Fruit fly (Drosophila melanogaster) whole organism, embryonic: Measurements from ENCODE around the gene CG31551.
A peak's percentile ranks its signal among the peaks of the same experiment; 100 is the strongest.

Source experiments
- Antp ChIP-seq: fragments of 200-800 bp; sonication (Bioruptor generic); optimal IDR thresholded peaks from 3 replicates; lab custom pipeline; 2016; ENCODE audit warnings: missing biosample characterization, missing genetic modification characterization
- Atf-2 ChIP-seq: fragments of 200-800 bp; sonication (Bioruptor generic); optimal IDR thresholded peaks from 2 replicates; lab custom pipeline; 2016; ENCODE audit warnings: missing biosample characterization, missing genetic modification characterization
- Bgb ChIP-seq: fragments of 200-800 bp; sonication (Bioruptor generic); IDR thresholded peaks from 2 replicates; pipeline ENCODE4 v1.3.6; 2022; ENCODE audit warnings: missing biosample characterization, missing genetic modification characterization; ENCODE audit not compliant: partially characterized antibody
- CG10209 ChIP-seq: fragments of 200-800 bp; sonication (Bioruptor generic); optimal IDR thresholded peaks from 3 replicates; lab custom pipeline; 2017; ENCODE audit warnings: missing biosample characterization, mild to moderate bottlenecking, missing genetic modification characterization, missing genetic modification reagents
- CG11696 ChIP-seq: fragments of 200-800 bp; sonication (Bioruptor generic); IDR thresholded peaks from 2 replicates; pipeline ENCODE4 v1.3.6; 2022; ENCODE audit warnings: missing biosample characterization, missing genetic modification characterization
- CG1233 ChIP-seq: fragments of 200-800 bp; sonication (Bioruptor generic); optimal IDR thresholded peaks from 4 replicates; lab custom pipeline; 2018; ENCODE audit warnings: missing biosample characterization, mild to moderate bottlenecking, missing genetic modification characterization
- CG12744 ChIP-seq: fragments of 200-800 bp; sonication (Bioruptor generic); optimal IDR thresholded peaks from 2 replicates; lab custom pipeline; 2016; ENCODE audit warnings: missing biosample characterization, missing genetic modification characterization
- CG13894 ChIP-seq: fragments of 200-800 bp; sonication (Bioruptor generic); optimal IDR thresholded peaks from 3 replicates; lab custom pipeline; 2018; ENCODE audit warnings: missing biosample characterization, mild to moderate bottlenecking, missing genetic modification characterization, moderate library complexity
- CG15073 ChIP-seq: fragments of 200-800 bp; sonication (Bioruptor generic); optimal IDR thresholded peaks from 2 replicates; lab custom pipeline; 2016; ENCODE audit warnings: missing biosample characterization, missing genetic modification characterization
- CG30403 ChIP-seq: fragments of 200-800 bp; sonication (Bioruptor generic); optimal IDR thresholded peaks from 3 replicates; lab custom pipeline; 2016; ENCODE audit warnings: missing biosample characterization, missing genetic modification characterization
- CG31441 ChIP-seq: fragments of 200-800 bp; sonication (Bioruptor generic); IDR thresholded peaks from 2 replicates; pipeline ENCODE4 v1.3.6; 2022; ENCODE audit warnings: missing biosample characterization, missing genetic modification characterization
- CG33213 ChIP-seq: fragments of 200-800 bp; sonication (Bioruptor generic); optimal IDR thresholded peaks from 3 replicates; lab custom pipeline; 2016; ENCODE audit warnings: missing biosample characterization, missing genetic modification characterization
- CG42726 ChIP-seq: fragments of 200-800 bp; sonication (Bioruptor generic); IDR thresholded peaks from 2 replicates; pipeline ENCODE4 v1.3.6; 2022; ENCODE audit warnings: missing biosample characterization, missing genetic modification characterization; ENCODE audit not compliant: partially characterized antibody
- CG4282 ChIP-seq: fragments of 200-800 bp; sonication (Bioruptor generic); optimal IDR thresholded peaks from 2 replicates; lab custom pipeline; 2016; ENCODE audit warnings: missing biosample characterization, missing genetic modification characterization
- CG5245 ChIP-seq: fragments of 200-800 bp; sonication (Bioruptor generic); optimal IDR thresholded peaks from 3 replicates; lab custom pipeline; 2016; ENCODE audit warnings: missing biosample characterization, missing genetic modification characterization
- CG6854 ChIP-seq: fragments of 200-800 bp; sonication (Bioruptor generic); optimal IDR thresholded peaks from 3 replicates; lab custom pipeline; 2017; ENCODE audit warnings: missing biosample characterization, mild to moderate bottlenecking, missing genetic modification characterization
- CG7271 ChIP-seq: fragments of 200-800 bp; sonication (Bioruptor generic); optimal IDR thresholded peaks from 2 replicates; lab custom pipeline; 2018; ENCODE audit warnings: missing biosample characterization, mild to moderate bottlenecking, missing genetic modification characterization, moderate library complexity
- CG7839 ChIP-seq: fragments of 200-800 bp; sonication (Bioruptor generic); optimal IDR thresholded peaks from 3 replicates; lab custom pipeline; 2018; ENCODE audit warnings: missing biosample characterization, mild to moderate bottlenecking, missing genetic modification characterization, moderate library complexity
- CG8089 ChIP-seq: fragments of 200-800 bp; sonication (Bioruptor generic); optimal IDR thresholded peaks from 3 replicates; lab custom pipeline; 2016; ENCODE audit warnings: missing biosample characterization, missing genetic modification characterization
- CG9797 ChIP-seq: fragments of 200-800 bp; sonication (Bioruptor generic); optimal IDR thresholded peaks from 3 replicates; lab custom pipeline; 2018; ENCODE audit warnings: missing biosample characterization, mild to moderate bottlenecking, missing genetic modification characterization
- Chrac-16 ChIP-seq: fragments of 200-800 bp; sonication (Bioruptor generic); optimal IDR thresholded peaks from 3 replicates; lab custom pipeline; 2016; ENCODE audit warnings: missing biosample characterization, missing genetic modification characterization
- Dp ChIP-seq: fragments of 200-800 bp; sonication (Bioruptor generic); optimal IDR thresholded peaks from 2 replicates; lab custom pipeline; 2018; ENCODE audit warnings: missing biosample characterization, mild to moderate bottlenecking, missing genetic modification characterization, moderate library complexity
- Eip74EF ChIP-seq, 2 experiments: fragments of 200-800 bp in 1 of 2; fragments of >200 bp in 1 of 2; sonication (Bioruptor generic) in 1 of 2; optimal IDR thresholded peaks; 2 replicates each; lab custom pipeline; 2017 to 2019; ENCODE audit warnings: missing biosample characterization in 2 of 2, missing genetic modification characterization in 2 of 2, mild to moderate bottlenecking in 1 of 2, moderate library complexity in 1 of 2
- Ets97D ChIP-seq: fragments of 200-800 bp; sonication (Bioruptor generic); optimal IDR thresholded peaks from 3 replicates; lab custom pipeline; 2016; ENCODE audit warnings: missing biosample characterization, missing genetic modification characterization
- GATAe ChIP-seq: fragments of 200-800 bp; sonication (Bioruptor generic); conservative IDR thresholded peaks from 2 replicates; pipeline ENCODE4 v1.3.6; 2022; ENCODE audit warnings: missing biosample characterization, missing genetic modification characterization
- Gug ChIP-seq: fragments of 200-800 bp; sonication (Bioruptor generic); IDR thresholded peaks from 4 replicates; pipeline ENCODE4 v1.3.6; 2022; ENCODE audit warnings: missing biosample characterization, missing genetic modification characterization
- HLH54F ChIP-seq: fragments of 200-800 bp; sonication (Bioruptor generic); optimal IDR thresholded peaks from 3 replicates; lab custom pipeline; 2016; ENCODE audit warnings: missing biosample characterization, missing genetic modification characterization
- HmgD ChIP-seq: fragments of 200-800 bp; sonication (Bioruptor generic); optimal IDR thresholded peaks from 3 replicates; lab custom pipeline; 2016; ENCODE audit warnings: missing biosample characterization, missing genetic modification characterization
- Nf-YC ChIP-seq: fragments of 200-800 bp; optimal IDR thresholded peaks from 3 replicates; lab custom pipeline; 2019; ENCODE audit warnings: missing biosample characterization, mild to moderate bottlenecking, missing genetic modification characterization, moderate library complexity
- Optix ChIP-seq: fragments of 200-800 bp; sonication (Bioruptor generic); IDR thresholded peaks from 3 replicates; pipeline ENCODE4 v1.3.6; 2022; ENCODE audit warnings: missing biosample characterization, missing genetic modification characterization
- Sin3A ChIP-seq: fragments of >200 bp; optimal IDR thresholded peaks from 2 replicates; lab custom pipeline; 2018
- Sry-β ChIP-seq: fragments of 200-800 bp; sonication (Bioruptor generic); optimal IDR thresholded peaks from 2 replicates; lab custom pipeline; 2018; ENCODE audit warnings: missing biosample characterization, mild to moderate bottlenecking, missing genetic modification characterization, moderate library complexity
- ac ChIP-seq: fragments of 200-800 bp; sonication (Bioruptor generic); optimal IDR thresholded peaks from 3 replicates; lab custom pipeline; 2017; ENCODE audit warnings: missing biosample characterization, mild to moderate bottlenecking, missing genetic modification characterization
- aop ChIP-seq: fragments of 200-800 bp; sonication (Bioruptor generic); IDR thresholded peaks from 2 replicates; pipeline ENCODE4 v1.3.6; 2022; ENCODE audit warnings: missing biosample characterization, missing genetic modification characterization
- br ChIP-seq: fragments of >200 bp; optimal IDR thresholded peaks from 2 replicates; lab custom pipeline; 2017
- cato ChIP-seq: fragments of 200-800 bp; sonication (Bioruptor generic); optimal IDR thresholded peaks from 2 replicates; lab custom pipeline; 2016; ENCODE audit warnings: missing biosample characterization, missing genetic modification characterization, borderline replicate concordance
- cg ChIP-seq: fragments of 200-800 bp; sonication (Bioruptor generic); optimal IDR thresholded peaks from 3 replicates; lab custom pipeline; 2019; ENCODE audit warnings: missing biosample characterization, mild to moderate bottlenecking, missing genetic modification characterization, moderate library complexity
- chif ChIP-seq, 2 experiments: fragments of 200-800 bp; sonication (Bioruptor generic); optimal IDR thresholded peaks; 3 replicates each; lab custom pipeline; 2016; ENCODE audit warnings: missing biosample characterization in 2 of 2, missing genetic modification characterization in 2 of 2
- chinmo ChIP-seq: fragments of 200-800 bp; sonication (Bioruptor generic); IDR thresholded peaks from 4 replicates; pipeline ENCODE4 v1.3.6; 2022; ENCODE audit warnings: missing biosample characterization, missing genetic modification characterization; ENCODE audit not compliant: partially characterized antibody
- dpn ChIP-seq, 2 experiments: fragments of 200-800 bp; sonication (Bioruptor generic); optimal IDR thresholded peaks; 3 replicates each; lab custom pipeline; 2016; ENCODE audit warnings: missing biosample characterization in 2 of 2, missing genetic modification characterization in 2 of 2
- dysf ChIP-seq: fragments of 200-800 bp; sonication (Bioruptor generic); IDR thresholded peaks from 3 replicates; pipeline ENCODE4 v1.3.6; 2022; ENCODE audit warnings: missing biosample characterization, missing genetic modification characterization
- hth ChIP-seq: fragments of >200 bp; optimal IDR thresholded peaks from 2 replicates; lab custom pipeline; 2017; ENCODE audit warnings: inconsistent platforms
- insv ChIP-seq, 2 experiments: fragments of 200-800 bp; sonication (Bioruptor generic); optimal IDR thresholded peaks; 3 replicates each; lab custom pipeline; 2016 to 2018; ENCODE audit warnings: missing biosample characterization in 2 of 2, missing genetic modification characterization in 2 of 2
- lilli ChIP-seq: fragments of 200-800 bp; sonication (Bioruptor generic); optimal IDR thresholded peaks from 3 replicates; lab custom pipeline; 2016; ENCODE audit warnings: missing biosample characterization, missing genetic modification characterization
- maf-S ChIP-seq: fragments of 200-800 bp; sonication (Bioruptor generic); optimal IDR thresholded peaks from 2 replicates; lab custom pipeline; 2016; ENCODE audit warnings: missing biosample characterization, missing genetic modification characterization
- pan ChIP-seq, 4 experiments: fragments of >200 bp in 3 of 4; fragments of 200-800 bp in 1 of 4; sonication (Bioruptor generic) in 1 of 4; optimal IDR thresholded peaks in 3 of 4; IDR thresholded peaks in 1 of 4; 2 replicates each; pipeline versions ENCODE4 v1.3.6 to Lab custom; 2017 to 2022; ENCODE audit warnings: missing biosample characterization in 2 of 4, missing genetic modification characterization in 2 of 4, mixed read lengths in 1 of 4
- pzg ChIP-seq: fragments of 200-800 bp; sonication (Bioruptor generic); optimal IDR thresholded peaks from 3 replicates; lab custom pipeline; 2018; ENCODE audit warnings: missing biosample characterization, mild to moderate bottlenecking, missing genetic modification characterization, moderate library complexity
- ssp ChIP-seq: fragments of 200-800 bp; sonication (Bioruptor generic); IDR thresholded peaks from 2 replicates; pipeline ENCODE4 v1.3.6; 2022; ENCODE audit warnings: missing biosample characterization, missing genetic modification characterization
- stc ChIP-seq: fragments of 200-800 bp; sonication (Bioruptor generic); IDR thresholded peaks from 2 replicates; pipeline ENCODE4 v1.3.6; 2022; ENCODE audit warnings: missing biosample characterization, missing genetic modification characterization
- wdn ChIP-seq: fragments of 200-800 bp; sonication (Bioruptor generic); IDR thresholded peaks from 2 replicates; pipeline ENCODE4 v1.3.6; 2022; ENCODE audit warnings: missing biosample characterization, missing genetic modification characterization

The CG31551 gene

DNA sequence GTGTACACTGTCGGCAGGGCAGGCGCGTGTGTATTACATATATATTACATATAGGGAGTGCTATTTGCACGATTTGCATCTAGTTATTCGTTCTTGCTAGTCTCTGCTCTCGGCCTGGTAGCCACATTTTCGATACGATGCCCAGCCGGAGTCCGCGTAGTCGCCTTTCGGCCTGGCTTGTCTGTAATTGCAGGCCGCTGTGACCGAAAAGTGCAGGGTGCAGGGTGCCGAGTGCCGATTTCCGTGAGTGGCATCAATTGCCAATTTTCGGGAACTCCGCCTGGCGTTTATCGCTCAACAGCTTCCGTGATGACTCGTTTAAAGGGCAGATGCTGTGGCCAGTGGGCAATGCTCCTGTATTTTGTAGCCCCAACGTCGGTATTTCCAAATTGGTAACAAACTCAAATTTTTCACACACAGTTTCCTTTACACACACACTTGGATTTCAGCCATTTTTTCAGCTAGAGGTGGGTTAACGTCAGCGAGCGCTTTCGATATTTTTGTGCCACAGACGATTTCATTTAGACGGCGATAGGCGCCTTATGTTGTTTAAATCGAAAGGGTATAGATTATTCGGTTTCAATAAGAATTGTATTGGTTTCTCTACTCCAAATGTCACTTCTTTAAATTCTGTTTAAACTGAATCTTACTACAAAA lies 39.7 kb upstream of the CG31551 start, which contains the start of gene CG2926 (continued):
- peak in 1 of 2 experiments; percentile 48 for TF ChIP-seq insv (GFP tag; optimal IDR thresholded peaks at IDR 0.05; lab: Kevin White, UChicago)
- TF ChIP-seq CG15073: no peak
- peak in 1 of 2 experiments; percentile 25 for TF ChIP-seq dpn (GFP tag; optimal IDR thresholded peaks at IDR 0.05; lab: Kevin White, UChicago)
- peak; percentile 16 for TF ChIP-seq Antp (GFP tag; lab: Kevin White, UChicago)
- peak; percentile 56 for TF ChIP-seq ssp (GFP tag; lab: Robert Waterston, UW)
- TF ChIP-seq CG31441 (GFP tag; lab: Robert Waterston, UW): no peak
- TF ChIP-seq pzg (GFP tag; lab: Kevin White, UChicago): peak; percentile 71
- peak; percentile 55 for TF ChIP-seq Ets97D (GFP tag; lab: Kevin White, UChicago)
- peak; percentile 64 for TF ChIP-seq Dp (GFP tag; lab: Kevin White, UChicago)
- TF ChIP-seq Atf-2: peak; percentile 19
- peak; percentile 45; the same call in 1 of the 3 replicates for TF ChIP-seq dysf (GFP tag; lab: Robert Waterston, UW)
- TF ChIP-seq CG10209 (GFP tag; lab: Kevin White, UChicago): no peak
- TF ChIP-seq CG7271 (tag; lab: Kevin White, UChicago): no peak
- TF ChIP-seq Optix (GFP tag; lab: Robert Waterston, UW): 0 out of 3 replicates have a peak, but pooled peaks have one; percentile 20
- TF ChIP-seq cg (GFP tag; lab: Kevin White, UChicago): peak; percentile 75
- no peak for TF ChIP-seq br (lab: Kevin White, UChicago)
- no peak for TF ChIP-seq ac (GFP tag; lab: Kevin White, UChicago)
- TF ChIP-seq CG6854: no peak
- peak; percentile 88 for TF ChIP-seq CG42726 (GFP tag; lab: Robert Waterston, UW)
- no peak for TF ChIP-seq CG8089
- TF ChIP-seq chif (GFP tag; optimal IDR thresholded peaks at IDR 0.05; lab: Kevin White, UChicago): peak in 1 of 2 experiments; percentile 51
- TF ChIP-seq pan (optimal IDR thresholded peaks at IDR 0.05; lab: Kevin White, UChicago): no peak
- peak in 1 of 2 experiments; percentile 16 for TF ChIP-seq pan (GFP tag; optimal IDR thresholded peaks at IDR 0.05 in 1 of 2, IDR thresholded peaks at IDR 0.05 in 1 of 2)
- peak; percentile 41 for TF ChIP-seq HmgD
- TF ChIP-seq Sin3A: peak; percentile 45
- peak; percentile 31 for TF ChIP-seq CG9797 (GFP tag; lab: Kevin White, UChicago)
- TF ChIP-seq CG13894: no peak
- no peak for TF ChIP-seq Sry-β (GFP tag; lab: Kevin White, UChicago)
- TF ChIP-seq Chrac-16 (GFP tag; lab: Kevin White, UChicago): no peak
- peak; percentile 94 for TF ChIP-seq Bgb
- TF ChIP-seq wdn (GFP tag; lab: Robert Waterston, UW): 0 out of 2 replicates have a peak, but pooled peaks have one; percentile 5
- no peak for TF ChIP-seq cato
- TF ChIP-seq Nf-YC (tag; lab: Kevin White, UChicago): no peak
- peak; percentile 40 for TF ChIP-seq CG33213 (GFP tag; lab: Kevin White, UChicago)
- TF ChIP-seq CG5245: peak; percentile 94
- TF ChIP-seq aop: no peak
- TF ChIP-seq lilli (GFP tag; lab: Kevin White, UChicago): peak; percentile 69
- peak; percentile 87; the same call in 3 of the 4 replicates for TF ChIP-seq chinmo (GFP tag; lab: Robert Waterston, UW)
- peak; percentile 15 for TF ChIP-seq CG4282 (GFP tag; lab: Kevin White, UChicago)
- 0 out of 2 replicates have a peak, but pooled peaks have one; percentile 9 for TF ChIP-seq stc (GFP tag; lab: Robert Waterston, UW)
- TF ChIP-seq maf-S (GFP tag; lab: Kevin White, UChicago): peak; percentile 20
- TF ChIP-seq Gug (GFP tag; lab: Robert Waterston, UW): peak; percentile 75; the same call in 2 of the 4 replicates
- TF ChIP-seq HLH54F (GFP tag; lab: Kevin White, UChicago): peak; percentile 46
- TF ChIP-seq CG11696: no peak
- TF ChIP-seq GATAe (GFP tag; lab: Robert Waterston, UW): no peak
- TF ChIP-seq hth: no peak
- no peak for TF ChIP-seq CG30403 (GFP tag; lab: Kevin White, UChicago)
- no peak for TF ChIP-seq CG7839
- TF ChIP-seq CG12744 (GFP tag; lab: Kevin White, UChicago): no peak
- TF ChIP-seq Eip74EF (GFP tag; optimal IDR thresholded peaks at IDR 0.05; lab: Kevin White, UChicago): no peak
- peak; percentile 33 for TF ChIP-seq CG1233 (GFP tag; lab: Kevin White, UChicago)
